Worm (Caenorhabditis elegans): ENCODE data around the gene R11D1.10.
A peak's percentile ranks its signal among the peaks of the same experiment; 100 is the strongest.

R11D1.10 gene

DNA sequence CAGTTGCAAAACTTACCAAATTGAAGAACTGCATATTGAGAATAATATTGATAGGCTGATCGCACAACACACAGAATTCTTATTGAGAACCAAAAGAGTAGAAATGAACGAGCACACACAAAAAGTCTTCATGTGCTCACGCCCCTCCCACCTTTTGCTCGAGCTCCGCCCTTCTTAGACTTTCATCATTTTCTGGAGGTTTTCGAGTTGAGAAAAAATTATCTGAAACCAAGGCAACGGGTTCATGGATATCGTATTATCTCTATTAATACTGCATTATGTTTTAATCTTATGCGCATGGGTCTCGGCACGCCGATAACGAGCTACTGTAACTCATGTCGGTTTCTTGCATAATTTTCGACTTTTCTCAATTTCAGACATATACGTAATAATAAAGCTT lies 3.4 kb upstream of the R11D1.10 start, which contains the start of gene R11D1.12:
Gene R11D1.12 (minus strand): TSS at position 101 of the 400 bp plus-strand sequence.
- TF ChIP-seq jun-1 (tag; optimal IDR thresholded peaks at IDR 0.05) (no peak), ceh-28 (tag; optimal IDR thresholded peaks at IDR 0.05) (no peak), sea-2 (GFP tag; optimal IDR thresholded peaks at IDR 0.05) (no peak), ceh-9 (tag; optimal IDR thresholded peaks at IDR 0.05) (no peak), fkh-10 (GFP tag; optimal IDR thresholded peaks at IDR 0.05) (no peak), unc-62 (GFP tag; optimal IDR thresholded peaks at IDR 0.05) (no peak)

DNA sequence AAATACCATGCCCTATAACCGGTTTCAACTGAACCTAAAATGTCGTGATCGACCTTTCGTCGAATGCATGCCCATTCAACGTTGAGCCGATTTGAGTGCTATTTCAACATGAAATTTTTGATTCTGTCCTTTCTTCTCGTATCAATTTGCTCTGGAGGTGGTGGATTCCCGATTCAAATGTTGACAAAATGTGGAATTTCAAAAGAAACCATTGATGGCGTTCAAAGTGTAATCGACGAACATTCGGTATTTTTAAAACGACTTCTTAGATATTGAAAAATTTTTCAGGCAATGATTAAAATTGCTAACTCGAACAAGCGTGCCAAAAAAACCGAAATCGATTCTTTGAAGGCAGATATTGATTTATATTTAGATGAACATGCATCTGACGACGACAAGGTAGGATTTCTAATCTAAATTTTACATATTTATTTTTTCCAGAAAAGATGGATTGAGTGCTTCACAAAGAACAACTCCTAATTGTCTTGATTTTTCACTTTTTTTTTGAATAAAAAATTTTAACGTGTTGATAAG lies 2.1 kb upstream of the R11D1.10 start, which contains the start of gene R11D1.13:
Gene R11D1.13 (plus strand): TSS at position 51 of the 534 bp plus-strand sequence.
- no peak for TF ChIP-seq nhr-77 (tag; optimal IDR thresholded peaks at IDR 0.05)
- no peak for TF ChIP-seq zag-1 (tag; optimal IDR thresholded peaks at IDR 0.05)
- TF ChIP-seq unc-39 (tag; optimal IDR thresholded peaks at IDR 0.05): no peak
- TF ChIP-seq fkh-10 (GFP tag; optimal IDR thresholded peaks at IDR 0.05): no peak
- TF ChIP-seq aly-2 (tag; optimal IDR thresholded peaks at IDR 0.05): no peak
- no peak for TF ChIP-seq R02D3.7 (tag; optimal IDR thresholded peaks at IDR 0.05)
- TF ChIP-seq hmg-11 (tag; optimal IDR thresholded peaks at IDR 0.05): no peak
- no peak for TF ChIP-seq mdl-1 (tag; optimal IDR thresholded peaks at IDR 0.05)
- no peak for TF ChIP-seq fkh-2 (tag; optimal IDR thresholded peaks at IDR 0.05)
- no peak for TF ChIP-seq egl-27 (tag; optimal IDR thresholded peaks at IDR 0.05)
- no peak for TF ChIP-seq nhr-23 (tag; optimal IDR thresholded peaks at IDR 0.05)
- TF ChIP-seq ceh-9 (tag; optimal IDR thresholded peaks at IDR 0.05): no peak
- no peak for TF ChIP-seq ztf-11 (tag; optimal IDR thresholded peaks at IDR 0.05)
- TF ChIP-seq lin-39 (tag; optimal IDR thresholded peaks at IDR 0.05): no peak

DNA sequence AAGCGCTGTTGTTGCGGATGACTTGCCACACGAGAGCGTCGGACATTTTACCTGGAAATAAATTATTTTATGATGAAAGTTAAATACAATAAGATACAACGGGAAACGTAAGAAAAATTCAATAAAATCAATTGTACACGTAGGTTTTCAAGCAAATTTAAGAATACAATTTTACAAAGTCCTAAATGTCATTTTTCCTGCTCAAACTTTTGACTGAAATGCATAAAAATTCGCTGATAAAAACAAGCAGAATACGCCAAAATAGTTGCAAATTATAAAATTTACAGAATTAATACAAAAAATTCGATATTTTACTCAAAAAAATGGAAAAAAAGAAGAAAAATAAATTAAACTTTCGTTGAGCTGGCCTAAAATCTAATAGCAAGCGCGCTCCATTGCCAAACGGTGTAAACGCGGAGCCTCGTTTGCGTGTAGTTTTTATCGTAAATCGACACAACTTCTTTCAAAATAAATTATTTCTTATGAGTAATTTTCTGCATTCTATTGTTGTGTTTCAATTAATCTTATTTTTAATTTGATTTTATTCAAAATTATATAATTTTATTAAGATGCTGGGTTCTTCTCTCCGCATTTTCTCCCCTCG lies 1.2 kb upstream of the R11D1.10 start, which contains the start of the genes rpl-28 and mrpl-49:
Gene rpl-28 (minus strand): TSS at position 51 of the 604 bp plus-strand sequence.
Gene mrpl-49 (plus strand): TSS at position 570 of the 604 bp plus-strand sequence.
- TF ChIP-seq fkh-10 (GFP tag; optimal IDR thresholded peaks at IDR 0.05) (peak; percentile 49), nhr-43 (tag; optimal IDR thresholded peaks at IDR 0.05; ENCODE audit: poor library complexity, severe bottlenecking) (peak; percentile 24), pqm-1 (tag; optimal IDR thresholded peaks at IDR 0.05) (peak; percentile 68), nhr-25 (tag; optimal IDR thresholded peaks at IDR 0.05) (peak; percentile 90), hmg-11 (tag; optimal IDR thresholded peaks at IDR 0.05) (peak; percentile 40), nfya-1 (tag; optimal IDR thresholded peaks at IDR 0.05; ENCODE audit: insufficient read depth) (peak; percentile 89), tbx-2 (tag; optimal IDR thresholded peaks at IDR 0.05) (peak; percentile 10), lsy-12 (tag; optimal IDR thresholded peaks at IDR 0.05) (peak; percentile 30), daf-12 (tag; optimal IDR thresholded peaks at IDR 0.05) (no peak), elt-1 (tag; optimal IDR thresholded peaks at IDR 0.05) (no peak), lin-15B (tag; optimal IDR thresholded peaks at IDR 0.05) (peak; percentile 99), ama-1 (optimal IDR thresholded peaks at IDR 0.05) (peak; percentile 4), R02D3.7 (tag; optimal IDR thresholded peaks at IDR 0.05) (peak; percentile 95), elt-2 (tag; optimal IDR thresholded peaks at IDR 0.05) (peak; percentile 72), mml-1 (tag; optimal IDR thresholded peaks at IDR 0.05) (no peak), lin-39 (tag; optimal IDR thresholded peaks at IDR 0.05) (peak; percentile 79), pha-4 (tag; optimal IDR thresholded peaks at IDR 0.05) (peak; percentile 98), eor-1 (tag; optimal IDR thresholded peaks at IDR 0.05) (no peak), skn-1 (tag; optimal IDR thresholded peaks at IDR 0.05) (peak; percentile 42), ztf-11 (tag; optimal IDR thresholded peaks at IDR 0.05) (no peak), snpc-4 (tag; optimal IDR thresholded peaks at IDR 0.05) (peak; percentile 91), jun-1 (tag; optimal IDR thresholded peaks at IDR 0.05) (peak; percentile 38), nhr-11 (tag; optimal IDR thresholded peaks at IDR 0.05) (peak; percentile 48), egl-5 (tag; optimal IDR thresholded peaks at IDR 0.05) (peak; percentile 95), elt-3 (tag; optimal IDR thresholded peaks at IDR 0.05) (no peak), nhr-76 (tag; optimal IDR thresholded peaks at IDR 0.05) (no peak), nhr-23 (tag; optimal IDR thresholded peaks at IDR 0.05) (peak; percentile 93), ceh-82 (tag; optimal IDR thresholded peaks at IDR 0.05) (no peak)
